Worm (Caenorhabditis elegans): ENCODE data around the gene ttbk-6.

DNA sequence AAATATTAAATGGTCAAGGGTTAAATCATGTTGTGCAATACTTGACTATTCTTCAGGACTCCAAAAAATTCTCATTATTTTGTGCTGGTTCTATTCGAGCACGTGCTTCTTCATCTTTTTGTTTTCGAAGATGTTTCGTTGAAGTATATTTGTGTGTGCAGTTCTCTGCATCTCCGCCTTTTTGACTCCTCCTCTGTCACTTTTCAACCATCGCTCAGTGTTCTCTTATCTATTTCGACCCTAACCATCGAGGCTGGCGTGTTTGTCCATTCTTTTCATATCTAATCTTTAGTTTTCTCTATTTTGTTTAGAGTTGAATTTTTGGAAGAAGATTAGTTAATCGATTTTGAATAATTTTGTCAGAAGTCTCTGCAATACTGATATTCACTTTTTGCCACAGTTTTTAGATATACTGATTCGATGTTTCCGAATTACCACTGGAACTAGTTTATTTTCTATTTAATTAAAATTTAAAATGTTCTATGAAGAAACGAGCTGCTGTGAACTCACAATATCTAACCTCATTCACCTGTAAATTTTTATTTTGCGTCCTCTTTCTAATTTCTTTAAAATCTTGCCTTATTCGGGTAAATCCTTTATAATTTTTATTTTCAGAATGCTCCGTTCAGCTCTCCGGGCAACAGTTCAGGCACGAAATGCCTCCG lies 2.8 kb downstream of the ttbk-6 start, which contains the start of gene alh-1:
- TF ChIP-seq lin-11 (tag; optimal IDR thresholded peaks at IDR 0.05) = no peak
- TF ChIP-seq egl-27 (tag; optimal IDR thresholded peaks at IDR 0.05) = no peak
- no peak for TF ChIP-seq ama-1 (optimal IDR thresholded peaks at IDR 0.05)

Data from whole organism, L2 larva.